Worm (Caenorhabditis elegans) whole organism, early embryonic: ENCODE results near the gene mfsd-10.

ENCODE experiments used
- B0310.2 ChIP-seq: sonication (generic microtip); optimal IDR thresholded peaks from 2 replicates; lab custom pipeline; 2016; ENCODE audit warnings: mild to moderate bottlenecking, missing genetic modification characterization, missing compliant biosample characterization
- F13C5.2 ChIP-seq: sonication (generic microtip); optimal IDR thresholded peaks from 2 replicates; lab custom pipeline; 2017; ENCODE audit warnings: mild to moderate bottlenecking, missing genetic modification characterization, inconsistent platforms, missing compliant biosample characterization
- aly-1 ChIP-seq: sonication (generic microtip); optimal IDR thresholded peaks from 2 replicates; lab custom pipeline; 2016; ENCODE audit warnings: missing genetic modification characterization, missing compliant biosample characterization
- ama-1 ChIP-seq: fragments of 150-350 bp; optimal IDR thresholded peaks from 2 replicates; lab custom pipeline; 2014
- flt-1 ChIP-seq: fragments of 200-800 bp; sonication (Bioruptor generic); IDR thresholded peaks from 2 replicates; pipeline ENCODE4 v1.3.6; 2022; ENCODE audit warnings: missing genetic modification characterization, missing compliant biosample characterization
- hmg-4 ChIP-seq: fragments of 200-800 bp; sonication (Bioruptor generic); optimal IDR thresholded peaks from 2 replicates; lab custom pipeline; 2018; ENCODE audit warnings: mild to moderate bottlenecking, missing genetic modification characterization, missing compliant biosample characterization
- hnd-1 ChIP-seq: sonication (generic microtip); optimal IDR thresholded peaks from 2 replicates; lab custom pipeline; 2016; ENCODE audit warnings: missing genetic modification characterization, missing compliant biosample characterization
- pes-1 ChIP-seq: fragments of 200-800 bp; sonication (Bioruptor generic); IDR thresholded peaks from 2 replicates; pipeline ENCODE4 v1.3.6; 2022; ENCODE audit warnings: missing genetic modification reagents, missing genetic modification characterization, missing compliant biosample characterization
- scrt-1 ChIP-seq: fragments of 200-800 bp; sonication (Bioruptor generic); IDR thresholded peaks from 2 replicates; pipeline ENCODE4 v1.3.6; 2022; ENCODE audit warnings: missing genetic modification characterization, missing compliant biosample characterization
- tbx-37 ChIP-seq: fragments of 200-800 bp; sonication (Bioruptor generic); conservative IDR thresholded peaks from 2 replicates; pipeline ENCODE4 v1.3.6; 2022; ENCODE audit warnings: missing genetic modification reagents, missing genetic modification characterization, missing compliant biosample characterization
- tra-4 ChIP-seq: sonication (generic microtip); optimal IDR thresholded peaks from 2 replicates; lab custom pipeline; 2017; ENCODE audit warnings: missing genetic modification characterization, missing compliant biosample characterization

ce11 chrX:17318284-17318683, 50.2 kb downstream of the mfsd-10 start, which contains the start of gene ptr-5:
- TF ChIP-seq scrt-1 (GFP tag; lab: Robert Waterston, UW) (no peak), ama-1 (lab: Kevin White, UChicago) (no peak), flt-1 (no peak), pes-1 (GFP tag; lab: Robert Waterston, UW) (no peak), F13C5.2 (tag; lab: Kevin White, UChicago) (no peak), hmg-4 (GFP tag; lab: Kevin White, UChicago) (no peak), aly-1 (no peak), tra-4 (tag; lab: Kevin White, UChicago) (no peak), B0310.2 (no peak), hnd-1 (tag; lab: Kevin White, UChicago) (no peak), tbx-37 (GFP tag; lab: Robert Waterston, UW) (no peak)
